Worm (Caenorhabditis elegans) whole organism, L2 larva: ENCODE results near the gene fubl-3.
A peak's percentile ranks its signal among the peaks of the same experiment; 100 is the strongest.

Experiments used
- C34F6.9 ChIP-seq: fragments of 150-350 bp; optimal IDR thresholded peaks from 2 replicates; lab custom pipeline; 2014; ENCODE audit warnings: missing biosample characterization, missing genetic modification characterization
- F13H6.1 ChIP-seq: sonication (generic microtip); optimal IDR thresholded peaks from 2 replicates; lab custom pipeline; 2016; ENCODE audit warnings: missing genetic modification characterization, missing compliant biosample characterization
- Y55F3AM.14 ChIP-seq: fragments of 200-800 bp; sonication (Bioruptor generic); optimal IDR thresholded peaks from 2 replicates; lab custom pipeline; 2018; ENCODE audit warnings: mild to moderate bottlenecking, missing genetic modification characterization, missing compliant biosample characterization
- ZK546.5 ChIP-seq: sonication (generic microtip); optimal IDR thresholded peaks from 2 replicates; lab custom pipeline; 2017; ENCODE audit warnings: missing biosample characterization, missing genetic modification characterization
- aly-2 ChIP-seq: fragments of 150-350 bp; optimal IDR thresholded peaks from 2 replicates; lab custom pipeline; 2014; ENCODE audit warnings: missing biosample characterization, missing genetic modification characterization
- ama-1 ChIP-seq: fragments of 150-350 bp; optimal IDR thresholded peaks from 2 replicates; lab custom pipeline; 2018; ENCODE audit warnings: inconsistent platforms
- blmp-1 ChIP-seq: sonication (generic microtip); optimal IDR thresholded peaks from 2 replicates; lab custom pipeline; 2017; ENCODE audit warnings: missing genetic modification characterization, mild to moderate bottlenecking, missing compliant biosample characterization, antibody characterized with exemption, moderate library complexity; ENCODE audit not compliant: insufficient read depth
- ceh-16 ChIP-seq: fragments of 150-350 bp; optimal IDR thresholded peaks from 2 replicates; lab custom pipeline; 2014; ENCODE audit warnings: missing biosample characterization, missing genetic modification characterization
- ceh-82 ChIP-seq: fragments of 150-350 bp; optimal IDR thresholded peaks from 2 replicates; lab custom pipeline; 2014; ENCODE audit warnings: missing biosample characterization, missing genetic modification characterization
- dmd-4 ChIP-seq: sonication (generic microtip); optimal IDR thresholded peaks from 2 replicates; lab custom pipeline; 2017; ENCODE audit warnings: missing biosample characterization, missing genetic modification characterization
- elt-1 ChIP-seq: fragments of 150-350 bp; optimal IDR thresholded peaks from 2 replicates; lab custom pipeline; 2014; ENCODE audit warnings: missing biosample characterization, missing genetic modification characterization
- elt-3 ChIP-seq: sonication (generic microtip); optimal IDR thresholded peaks from 2 replicates; lab custom pipeline; 2017; ENCODE audit warnings: missing biosample characterization, missing genetic modification characterization
- fos-1 ChIP-seq: fragments of 150-350 bp; optimal IDR thresholded peaks from 2 replicates; lab custom pipeline; 2014; ENCODE audit warnings: missing biosample characterization, missing genetic modification characterization
- gmeb-1 ChIP-seq: fragments of 150-350 bp; optimal IDR thresholded peaks from 2 replicates; lab custom pipeline; 2014; ENCODE audit warnings: missing biosample characterization, missing genetic modification characterization
- lin-11 ChIP-seq: fragments of 150-350 bp; sonication (generic microtip); optimal IDR thresholded peaks from 2 replicates; lab custom pipeline; 2014; ENCODE audit warnings: missing biosample characterization, missing genetic modification characterization, inconsistent platforms, mixed read lengths
- lin-13 ChIP-seq: fragments of 150-350 bp; optimal IDR thresholded peaks from 2 replicates; lab custom pipeline; 2014; ENCODE audit warnings: missing biosample characterization, missing genetic modification reagents, missing genetic modification characterization
- lin-39 ChIP-seq: fragments of 150-350 bp; optimal IDR thresholded peaks from 2 replicates; lab custom pipeline; 2014; ENCODE audit warnings: missing biosample characterization, missing genetic modification reagents, missing genetic modification characterization
- lsy-2 ChIP-seq, 2 experiments: fragments of 150-350 bp in 1 of 2; sonication (generic microtip) in 1 of 2; optimal IDR thresholded peaks; 2 replicates each; lab custom pipeline; 2014 to 2017; ENCODE audit warnings: missing biosample characterization in 2 of 2, missing genetic modification characterization in 2 of 2
- mdl-1 ChIP-seq, 2 experiments: fragments of 150-350 bp in 1 of 2; sonication (generic microtip) in 1 of 2; optimal IDR thresholded peaks; 2 replicates each; lab custom pipeline; 2017; ENCODE audit warnings: missing biosample characterization in 2 of 2, missing genetic modification characterization in 2 of 2
- nhr-10 ChIP-seq: sonication (generic microtip); optimal IDR thresholded peaks from 2 replicates; lab custom pipeline; 2017; ENCODE audit warnings: missing biosample characterization, missing genetic modification characterization
- nhr-12 ChIP-seq: fragments of 150-350 bp; optimal IDR thresholded peaks from 2 replicates; lab custom pipeline; 2014; ENCODE audit warnings: missing biosample characterization, missing genetic modification characterization
- nhr-129 ChIP-seq: fragments of 150-350 bp; optimal IDR thresholded peaks from 2 replicates; lab custom pipeline; 2014; ENCODE audit warnings: missing biosample characterization, missing genetic modification characterization
- nhr-237 ChIP-seq: fragments of 150-350 bp; optimal IDR thresholded peaks from 2 replicates; lab custom pipeline; 2014; ENCODE audit warnings: missing biosample characterization, missing genetic modification characterization
- nhr-25 ChIP-seq: fragments of 150-350 bp; sonication (generic microtip); optimal IDR thresholded peaks from 3 replicates; lab custom pipeline; 2014; ENCODE audit warnings: missing biosample characterization, missing genetic modification characterization
- nhr-6 ChIP-seq: fragments of 150-350 bp; optimal IDR thresholded peaks from 2 replicates; lab custom pipeline; 2014; ENCODE audit warnings: missing biosample characterization, missing genetic modification characterization
- nhr-77 ChIP-seq: fragments of 150-350 bp; optimal IDR thresholded peaks from 2 replicates; lab custom pipeline; 2014; ENCODE audit warnings: missing biosample characterization, missing genetic modification characterization
- peb-1 ChIP-seq: fragments of 150-350 bp; optimal IDR thresholded peaks from 2 replicates; lab custom pipeline; 2014; ENCODE audit warnings: missing biosample characterization, missing genetic modification characterization
- sem-4 ChIP-seq: fragments of 150-350 bp; optimal IDR thresholded peaks from 2 replicates; lab custom pipeline; 2014; ENCODE audit warnings: missing biosample characterization, missing genetic modification reagents, missing genetic modification characterization
- skn-1 ChIP-seq: sonication (generic microtip); optimal IDR thresholded peaks from 2 replicates; lab custom pipeline; 2017; ENCODE audit warnings: missing biosample characterization, missing genetic modification characterization
- sma-3 ChIP-seq: sonication (generic microtip); optimal IDR thresholded peaks from 2 replicates; lab custom pipeline; 2016; ENCODE audit warnings: missing genetic modification reagents, missing genetic modification characterization, missing compliant biosample characterization
- snpc-4 ChIP-seq: fragments of 150-350 bp; optimal IDR thresholded peaks from 2 replicates; lab custom pipeline; 2014; ENCODE audit warnings: missing biosample characterization, missing genetic modification characterization
- unc-55 ChIP-seq: fragments of 150-350 bp; sonication (generic microtip); optimal IDR thresholded peaks from 3 replicates; lab custom pipeline; 2014; ENCODE audit warnings: missing biosample characterization, missing genetic modification reagents, missing genetic modification characterization
- unc-62 ChIP-seq: fragments of 150-350 bp; optimal IDR thresholded peaks from 2 replicates; lab custom pipeline; 2014; ENCODE audit warnings: missing biosample characterization, missing genetic modification reagents, missing genetic modification characterization
- ztf-1 ChIP-seq: fragments of 200-800 bp; sonication (Bioruptor generic); conservative IDR thresholded peaks from 2 replicates; pipeline ENCODE4 v1.3.6; 2022; ENCODE audit warnings: missing genetic modification characterization, missing compliant biosample characterization
- ztf-4 ChIP-seq: fragments of 150-350 bp; optimal IDR thresholded peaks from 2 replicates; lab custom pipeline; 2014; ENCODE audit warnings: missing biosample characterization, missing genetic modification characterization

fubl-3 gene

ce11 chrX:17434234-17434633 lies at the start of gene fubl-3:
TSS of gene fubl-3 (plus strand) at chrX:17434445.
- TF ChIP-seq dmd-4 (no peak), nhr-129 (tag; lab: Kevin White, UChicago) (peak; percentile 46), snpc-4 (tag; lab: Kevin White, UChicago) (peak; percentile 63), gmeb-1 (tag; lab: Kevin White, UChicago) (no peak), unc-62 (GFP tag; lab: Kevin White, UChicago) (no peak), ama-1 (lab: Kevin White, UChicago) (no peak), F13H6.1 (tag; lab: Kevin White, UChicago) (peak; percentile 38), ztf-4 (no peak), unc-55 (GFP tag; lab: Kevin White, UChicago) (peak; percentile 61), ztf-1 (GFP tag; lab: Robert Waterston, UW) (no peak), fos-1 (tag; lab: Kevin White, UChicago) (peak; percentile 25), peb-1 (tag; lab: Kevin White, UChicago) (no peak), sma-3 (GFP tag; lab: Kevin White, UChicago) (peak; percentile 16), lsy-2 (tag; optimal IDR thresholded peaks at IDR 0.05; lab: Kevin White, UChicago) (peak; percentile 53 to 94), Y55F3AM.14 (GFP tag; lab: Kevin White, UChicago) (no peak), elt-3 (tag; lab: Kevin White, UChicago) (no peak), lin-11 (tag; lab: Kevin White, UChicago) (peak; percentile 16), lin-13 (GFP tag; lab: Kevin White, UChicago) (no peak), nhr-77 (tag; lab: Kevin White, UChicago) (no peak), C34F6.9 (tag; lab: Kevin White, UChicago) (peak; percentile 32), ceh-16 (tag; lab: Kevin White, UChicago) (peak; percentile 60)

ce11 chrX:17385102-17385501 lies 49.1 kb upstream of the fubl-3 start:
- TF ChIP-seq lin-13 (GFP tag; lab: Kevin White, UChicago) (no peak), peb-1 (tag; lab: Kevin White, UChicago) (no peak), ama-1 (lab: Kevin White, UChicago) (no peak), snpc-4 (tag; lab: Kevin White, UChicago) (no peak), nhr-129 (tag; lab: Kevin White, UChicago) (peak; percentile 83), blmp-1 (tag; lab: Kevin White, UChicago) (no peak), ceh-82 (no peak)
- TF ChIP-seq, all 48 proteins: peak for 1

- TF ChIP-seq fos-1 (tag; lab: Kevin White, UChicago) (no peak), nhr-10 (no peak), blmp-1 (tag; lab: Kevin White, UChicago) (no peak), nhr-237 (no peak), gmeb-1 (tag; lab: Kevin White, UChicago) (no peak)
Observed at ce11 chrX:17386130-17386529, 48.1 kb upstream of the fubl-3 start.

ce11 chrX:17390531-17390930 lies 43.7 kb upstream of the fubl-3 start:
- TF ChIP-seq Y55F3AM.14 (GFP tag; lab: Kevin White, UChicago) = no peak
- TF ChIP-seq lin-39 (tag; lab: Kevin White, UChicago) = no peak
- TF ChIP-seq sem-4 = no peak
- TF ChIP-seq ztf-4 = no peak
- TF ChIP-seq lin-13 (GFP tag; lab: Kevin White, UChicago) = no peak
- TF ChIP-seq nhr-12 = no peak
- no peak for TF ChIP-seq ZK546.5 (tag; lab: Kevin White, UChicago)
- no peak for TF ChIP-seq nhr-25 (tag; lab: Kevin White, UChicago)
- no peak for TF ChIP-seq nhr-237
- no peak for TF ChIP-seq nhr-6 (tag; lab: Kevin White, UChicago)
- no peak for TF ChIP-seq elt-3 (tag; lab: Kevin White, UChicago)
- TF ChIP-seq elt-1 (tag; lab: Kevin White, UChicago) = no peak
- TF ChIP-seq skn-1 (tag; lab: Kevin White, UChicago) = no peak
- TF ChIP-seq nhr-10 = no peak
- TF ChIP-seq aly-2 = no peak
- no peak for TF ChIP-seq ztf-1 (GFP tag; lab: Robert Waterston, UW)
- no peak for TF ChIP-seq C34F6.9 (tag; lab: Kevin White, UChicago)
- TF ChIP-seq nhr-77 (tag; lab: Kevin White, UChicago) = no peak
- TF ChIP-seq dmd-4 = no peak
- TF ChIP-seq mdl-1 (tag; optimal IDR thresholded peaks at IDR 0.05; lab: Kevin White, UChicago) = no peak
